Worm (Caenorhabditis elegans) whole organism, L4/young adult: ENCODE measurements around the gene R06F6.14.

Source experiments
- W03F9.2 ChIP-seq: fragments of 150-350 bp; optimal IDR thresholded peaks from 2 replicates; lab custom pipeline; 2014; ENCODE audit warnings: missing biosample characterization, missing genetic modification characterization
- dao-5 ChIP-seq: sonication (generic microtip); optimal IDR thresholded peaks from 2 replicates; lab custom pipeline; 2016; ENCODE audit warnings: missing genotype, missing genetic modification characterization, moderate library complexity, missing compliant biosample characterization
- him-1 ChIP-seq: sonication (generic microtip); optimal IDR thresholded peaks from 2 replicates; lab custom pipeline; 2016; ENCODE audit warnings: missing genotype, missing genetic modification reagents, missing genetic modification characterization, missing compliant biosample characterization

DNA sequence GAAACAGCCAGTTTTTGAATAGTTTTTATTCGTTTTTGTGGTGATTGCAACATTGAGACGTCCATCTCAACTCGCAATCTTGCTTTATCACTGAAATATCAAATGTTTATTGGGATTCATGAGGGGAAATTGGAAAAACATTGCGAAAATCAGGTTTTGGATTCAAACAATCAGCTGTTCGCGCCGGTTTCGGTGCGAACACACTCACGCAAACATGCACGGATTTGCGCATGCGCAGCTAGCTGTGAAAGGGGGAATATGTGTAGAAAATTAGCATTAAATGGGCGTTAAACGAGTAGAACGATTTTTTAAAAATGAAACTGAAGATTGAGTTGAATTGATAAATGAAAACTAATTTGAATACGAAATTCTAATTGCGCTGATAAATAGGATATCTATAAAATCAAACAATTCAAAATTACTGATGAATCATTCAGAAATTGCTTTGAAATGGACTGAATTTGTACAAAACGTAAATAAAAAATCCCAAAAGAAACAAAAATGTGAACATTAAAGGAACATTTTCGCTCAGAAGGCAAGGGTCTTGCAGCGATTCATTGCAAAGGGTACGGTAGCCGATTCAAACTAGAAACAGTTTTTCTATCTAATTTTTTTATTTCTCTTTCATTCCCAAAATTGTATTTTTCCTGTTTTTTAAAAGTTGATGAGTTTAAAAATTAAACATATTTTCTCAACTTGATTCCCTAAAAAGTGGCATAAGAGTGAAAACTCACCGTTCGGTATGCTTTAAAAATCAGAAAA lies 25.7 kb upstream of the R06F6.14 start, which contains the start of gene ect-2:
- TF ChIP-seq dao-5 (no peak), him-1 (tag; lab: Kevin White, UChicago) (no peak), W03F9.2 (tag; lab: Kevin White, UChicago) (no peak)
